Worm (Caenorhabditis elegans): ENCODE measurements around the gene kgb-1.

DNA sequence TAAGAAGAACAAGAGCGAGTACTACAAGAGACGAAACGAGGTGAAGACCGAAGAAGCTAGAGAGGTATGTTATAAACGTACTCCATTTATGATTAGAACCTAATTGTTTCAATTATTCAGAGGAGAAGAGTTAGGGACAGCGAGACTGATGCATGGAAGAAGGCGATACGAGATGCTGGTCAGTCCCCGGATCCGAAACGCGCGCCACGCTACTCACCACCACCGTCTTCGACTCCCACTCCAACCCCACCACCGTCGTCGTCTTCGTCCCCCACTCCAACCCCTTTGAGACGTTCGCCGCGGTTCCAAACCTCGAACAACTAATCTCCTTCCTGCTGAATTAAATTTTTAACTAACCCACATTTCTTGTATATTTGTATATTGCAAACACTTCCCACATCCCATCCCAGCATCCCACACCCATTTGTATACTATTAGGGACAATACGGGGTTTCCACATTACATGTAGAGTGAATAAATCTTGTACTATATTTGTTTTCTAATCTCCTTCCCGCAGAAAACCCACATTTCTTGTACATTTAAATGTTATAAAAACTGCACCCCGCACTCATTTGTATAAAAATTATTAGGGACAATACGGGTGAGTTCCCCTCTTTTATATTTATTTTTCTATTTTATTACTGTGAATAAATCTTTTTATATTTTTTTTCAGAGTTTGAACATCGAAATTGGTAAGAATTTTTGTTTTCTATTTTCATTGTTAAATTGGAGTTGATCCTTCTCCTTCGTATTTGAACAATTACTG lies 22.4 kb downstream of the kgb-1 start:
- TF ChIP-seq lin-15B (tag; optimal IDR thresholded peaks at IDR 0.05), result no peak
- TF ChIP-seq sup-37 (GFP tag; optimal IDR thresholded peaks at IDR 0.05), result no peak
- no peak for TF ChIP-seq sptf-1 (tag; optimal IDR thresholded peaks at IDR 0.05)
- no peak for TF ChIP-seq blmp-1 (tag; optimal IDR thresholded peaks at IDR 0.05)
- TF ChIP-seq grh-1 (GFP tag; IDR thresholded peaks at IDR 0.05), result no peak
- TF ChIP-seq snpc-4 (tag; optimal IDR thresholded peaks at IDR 0.05), result no peak
- TF ChIP-seq aha-1 (tag; optimal IDR thresholded peaks at IDR 0.05), result no peak
- no peak for TF ChIP-seq lin-35 (GFP tag; optimal IDR thresholded peaks at IDR 0.05)
- TF ChIP-seq nhr-11 (tag; optimal IDR thresholded peaks at IDR 0.05), result no peak
- TF ChIP-seq nhr-28 (tag; optimal IDR thresholded peaks at IDR 0.05), result no peak
- no peak for TF ChIP-seq aly-2 (tag; optimal IDR thresholded peaks at IDR 0.05)
- TF ChIP-seq sox-4 (tag; optimal IDR thresholded peaks at IDR 0.05), result no peak
